Fruit fly (Drosophila melanogaster): ENCODE data around the gene CG45099.

Gene CG45099

dm6 chr3R:21998877-21999276 is 35.2 kb downstream of the CG45099 start:
- peak; percentile 16 for TF ChIP-seq fru (GFP tag; optimal IDR thresholded peaks at IDR 0.05)
- TF ChIP-seq Hnf4 (GFP tag; optimal IDR thresholded peaks at IDR 0.05), result no peak
- no peak for TF ChIP-seq br (GFP tag; optimal IDR thresholded peaks at IDR 0.05)

DNA sequence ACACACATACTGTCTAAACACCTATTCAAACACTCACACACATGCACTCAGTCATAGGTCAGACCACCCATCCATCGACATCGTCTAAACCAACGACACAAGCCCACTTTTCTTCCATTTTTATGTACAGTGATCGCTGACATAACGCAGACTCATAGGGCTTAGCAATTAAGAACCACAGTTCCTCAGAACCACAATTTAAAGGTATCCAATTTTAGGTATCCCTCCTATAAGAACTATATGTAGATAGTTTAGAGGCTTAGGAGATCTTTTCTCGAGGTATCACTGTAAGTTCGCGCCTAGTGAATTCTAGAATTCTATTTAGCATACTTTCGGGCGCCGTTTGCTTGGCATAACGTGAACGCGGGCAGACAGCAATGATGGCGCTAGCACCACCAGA is 41.2 kb downstream of the CG45099 start:
- no peak for TF ChIP-seq dsf (GFP tag; optimal IDR thresholded peaks at IDR 0.05; ENCODE audit: borderline replicate concordance)
- TF ChIP-seq foxo (GFP tag; optimal IDR thresholded peaks at IDR 0.05), result peak in 1 of 2 experiments; percentile 7
- peak; percentile 9 for TF ChIP-seq fru (GFP tag; optimal IDR thresholded peaks at IDR 0.05)
- TF ChIP-seq ey (GFP tag; optimal IDR thresholded peaks at IDR 0.05), result peak; percentile 42
- no peak for TF ChIP-seq N (GFP tag; optimal IDR thresholded peaks at IDR 0.05)
- no peak for TF ChIP-seq OdsH (GFP tag; optimal IDR thresholded peaks at IDR 0.05)
- peak; percentile 19 for TF ChIP-seq h (GFP tag; optimal IDR thresholded peaks at IDR 0.05)
- peak; percentile 24 for TF ChIP-seq HLH106 (tag; optimal IDR thresholded peaks at IDR 0.05)
- TF ChIP-seq rgr (GFP tag; optimal IDR thresholded peaks at IDR 0.05), result peak; percentile 10
- no peak for TF ChIP-seq psq (GFP tag; optimal IDR thresholded peaks at IDR 0.05)
- no peak for TF ChIP-seq Mio (GFP tag; optimal IDR thresholded peaks at IDR 0.05)
- TF ChIP-seq Sp1 (GFP tag; optimal IDR thresholded peaks at IDR 0.05), result no peak

DNA sequence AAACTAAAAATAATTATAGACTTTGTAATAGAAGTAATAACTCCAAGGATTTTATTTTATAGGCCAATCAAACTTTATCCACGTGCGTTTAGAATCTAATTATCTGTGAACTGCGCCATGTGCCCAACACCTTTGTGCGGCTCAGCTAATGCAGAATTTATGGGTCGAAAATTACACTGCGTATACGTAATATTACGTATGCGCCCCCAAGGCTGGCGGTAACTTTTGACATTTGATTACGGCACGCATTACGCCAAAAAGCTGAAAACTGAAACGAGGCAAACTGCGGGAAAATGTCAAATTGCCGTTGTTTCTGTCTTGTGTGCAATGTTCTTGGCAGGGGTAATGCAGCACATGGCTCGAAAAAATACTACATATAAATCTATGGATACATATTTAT is 42.5 kb downstream of the CG45099 start:
- TF ChIP-seq woc (GFP tag; optimal IDR thresholded peaks at IDR 0.05), result no peak
- TF ChIP-seq Rel (GFP tag; optimal IDR thresholded peaks at IDR 0.05), result no peak
- no peak for TF ChIP-seq Rel (tag; optimal IDR thresholded peaks at IDR 0.05)
- TF ChIP-seq N (GFP tag; optimal IDR thresholded peaks at IDR 0.05), result no peak
- TF ChIP-seq lola (GFP tag; optimal IDR thresholded peaks at IDR 0.05), result no peak
- no peak for TF ChIP-seq ey (GFP tag; optimal IDR thresholded peaks at IDR 0.05)
- TF ChIP-seq Sp1 (GFP tag; optimal IDR thresholded peaks at IDR 0.05), result no peak
- TF ChIP-seq brk (GFP tag; optimal IDR thresholded peaks at IDR 0.05), result no peak
- no peak for TF ChIP-seq Abd-B (GFP tag; optimal IDR thresholded peaks at IDR 0.05)
- TF ChIP-seq Jra (GFP tag; optimal IDR thresholded peaks at IDR 0.05), result no peak

dm6 chr3R:21989770-21990169 is 44.3 kb downstream of the CG45099 start:
- no peak for TF ChIP-seq rgr (GFP tag; optimal IDR thresholded peaks at IDR 0.05)
- TF ChIP-seq h (GFP tag; optimal IDR thresholded peaks at IDR 0.05), result no peak
- no peak for TF ChIP-seq Vsx2 (GFP tag; optimal IDR thresholded peaks at IDR 0.05; ENCODE audit: partially characterized antibody)
- no peak for TF ChIP-seq jim (GFP tag; optimal IDR thresholded peaks at IDR 0.05)
- no peak for TF ChIP-seq GATAd (GFP tag; optimal IDR thresholded peaks at IDR 0.05)
- no peak for TF ChIP-seq Dfd (GFP tag; optimal IDR thresholded peaks at IDR 0.05)
- TF ChIP-seq usp (GFP tag; optimal IDR thresholded peaks at IDR 0.05), result no peak
- no peak for TF ChIP-seq psq (GFP tag; optimal IDR thresholded peaks at IDR 0.05)
- TF ChIP-seq sv (GFP tag; optimal IDR thresholded peaks at IDR 0.05), result no peak
- TF ChIP-seq brk (GFP tag; optimal IDR thresholded peaks at IDR 0.05), result no peak
- no peak for TF ChIP-seq dsf (GFP tag; optimal IDR thresholded peaks at IDR 0.05; ENCODE audit: borderline replicate concordance)
- no peak for TF ChIP-seq N (GFP tag; optimal IDR thresholded peaks at IDR 0.05)
- no peak for TF ChIP-seq br (GFP tag; optimal IDR thresholded peaks at IDR 0.05)
- TF ChIP-seq foxo (GFP tag; optimal IDR thresholded peaks at IDR 0.05), result no peak

DNA sequence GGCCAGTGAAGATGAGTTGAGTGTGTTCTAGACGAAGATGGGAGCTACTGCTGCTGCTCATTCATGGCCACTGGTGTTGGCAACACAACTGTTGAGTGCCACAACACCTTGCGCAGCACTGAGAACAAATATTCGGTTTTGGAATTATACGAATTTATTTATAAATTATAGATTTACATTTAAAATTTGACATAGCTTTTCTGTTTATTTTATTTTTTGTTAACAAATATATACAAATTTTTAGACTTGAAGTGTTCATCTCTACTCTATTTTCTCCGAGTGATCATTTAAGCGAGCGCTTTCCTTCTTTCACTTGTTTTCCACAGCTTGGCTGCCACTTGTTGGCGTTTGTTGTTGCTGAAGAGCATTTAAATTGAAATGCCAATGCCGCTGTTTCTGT is 46.5 kb downstream of the CG45099 start:
- TF ChIP-seq Abd-B (GFP tag; optimal IDR thresholded peaks at IDR 0.05) (no peak), N (GFP tag; optimal IDR thresholded peaks at IDR 0.05) (no peak)
